Worm (Caenorhabditis elegans): Measurements from ENCODE around the gene ugt-24.
A peak's percentile ranks its signal among the peaks of the same experiment; 100 is the strongest.
"Not testable (repeated sequence)": the region's sequence is repeated elsewhere in the genome, so short reads cannot be mapped to it uniquely, and the experiment has no call there.

ugt-24 gene

ce11 chrIV:6210574-6210973, at the start of gene ugt-24, which contains the start of gene C49A9.6:
TSS of gene ugt-24 (minus strand) at chrIV:6210720.
TSS of gene C49A9.6 (plus strand) at chrIV:6210936.
- TF ChIP-seq nhr-28 (tag; optimal IDR thresholded peaks at IDR 0.05): no peak
- TF ChIP-seq lin-13 (tag; optimal IDR thresholded peaks at IDR 0.05): no peak

- no peak for TF ChIP-seq ces-1 (GFP tag; optimal IDR thresholded peaks at IDR 0.05)
- no peak for TF ChIP-seq elt-1 (tag; optimal IDR thresholded peaks at IDR 0.05; ENCODE audit: borderline replicate concordance, insufficient read depth)
- no peak for TF ChIP-seq nhr-2 (tag; optimal IDR thresholded peaks at IDR 0.05)
- TF ChIP-seq nhr-76 (tag; optimal IDR thresholded peaks at IDR 0.05): no peak
- TF ChIP-seq mab-5 (tag; optimal IDR thresholded peaks at IDR 0.05): no peak
- no peak for TF ChIP-seq tbx-8 (GFP tag; optimal IDR thresholded peaks at IDR 0.05)
- no peak for TF ChIP-seq hlh-1 (tag; optimal IDR thresholded peaks at IDR 0.05)
- no peak for TF ChIP-seq elt-3 (tag; optimal IDR thresholded peaks at IDR 0.05)
- TF ChIP-seq snpc-4 (tag; optimal IDR thresholded peaks at IDR 0.05): no peak
- no peak for TF ChIP-seq unc-62 (GFP tag; optimal IDR thresholded peaks at IDR 0.05)
- TF ChIP-seq flh-1 (GFP tag; optimal IDR thresholded peaks at IDR 0.05): no peak
- TF ChIP-seq ztf-11 (tag; optimal IDR thresholded peaks at IDR 0.05): no peak
- no peak for TF ChIP-seq nhr-237 (tag; optimal IDR thresholded peaks at IDR 0.05)
- no peak for TF ChIP-seq pha-4 (tag; optimal IDR thresholded peaks at IDR 0.05)
- no peak for TF ChIP-seq ceh-83 (GFP tag; optimal IDR thresholded peaks at IDR 0.05)
- TF ChIP-seq mls-2 (tag; optimal IDR thresholded peaks at IDR 0.05): no peak
Observed at ce11 chrIV:6259732-6260131, 49.2 kb upstream of the ugt-24 start, which contains the start of gene nlp-16. TSS of gene nlp-16 (minus strand) at chrIV:6259832.

ce11 chrIV:6258967-6259366, 48.4 kb upstream of the ugt-24 start:
- no peak for TF ChIP-seq mls-2 (tag; optimal IDR thresholded peaks at IDR 0.05)
- no peak for TF ChIP-seq M03D4.4 (tag; optimal IDR thresholded peaks at IDR 0.05)
- no peak for TF ChIP-seq ham-2 (GFP tag; optimal IDR thresholded peaks at IDR 0.05)
- TF ChIP-seq lsy-2 (tag; optimal IDR thresholded peaks at IDR 0.05): no peak
- TF ChIP-seq nhr-237 (tag; optimal IDR thresholded peaks at IDR 0.05): no peak
- TF ChIP-seq drap-1 (GFP tag; optimal IDR thresholded peaks at IDR 0.05): no peak
- no peak for TF ChIP-seq elt-1 (tag; optimal IDR thresholded peaks at IDR 0.05; ENCODE audit: borderline replicate concordance, insufficient read depth)
- TF ChIP-seq flh-1 (GFP tag; optimal IDR thresholded peaks at IDR 0.05): no peak
- no peak for TF ChIP-seq sptf-1 (tag; optimal IDR thresholded peaks at IDR 0.05)
- no peak for TF ChIP-seq lin-32 (GFP tag; optimal IDR thresholded peaks at IDR 0.05)
- no peak for TF ChIP-seq unc-120 (tag; optimal IDR thresholded peaks at IDR 0.05; ENCODE audit: poor library complexity, severe bottlenecking)
- TF ChIP-seq elt-3 (tag; optimal IDR thresholded peaks at IDR 0.05): no peak
- no peak for TF ChIP-seq unc-39 (tag; optimal IDR thresholded peaks at IDR 0.05)
- TF ChIP-seq mep-1 (tag; optimal IDR thresholded peaks at IDR 0.05): no peak
- TF ChIP-seq bed-3 (GFP tag; optimal IDR thresholded peaks at IDR 0.05): no peak
- no peak for TF ChIP-seq ceh-39 (tag; optimal IDR thresholded peaks at IDR 0.05)

- TF ChIP-seq cnd-1 (tag; optimal IDR thresholded peaks at IDR 0.05): no peak
Observed at ce11 chrIV:6254635-6255034, 44.1 kb upstream of the ugt-24 start, which contains the start of gene T13A10.64. TSS of gene T13A10.64 (plus strand) at chrIV:6254935.

- TF ChIP-seq unc-62 (GFP tag; optimal IDR thresholded peaks at IDR 0.05); mab-5 (tag; optimal IDR thresholded peaks at IDR 0.05); blmp-1 (tag; optimal IDR thresholded peaks at IDR 0.05): not testable (repeated sequence)
Observed at ce11 chrIV:6253000-6253399, 42.5 kb upstream of the ugt-24 start, which contains the start of gene T13A10.2. TSS of gene T13A10.2 (plus strand) at chrIV:6253300.

- TF ChIP-seq ham-2 (GFP tag; optimal IDR thresholded peaks at IDR 0.05): no peak
- peak; percentile 24 for TF ChIP-seq ces-1 (GFP tag; optimal IDR thresholded peaks at IDR 0.05)
Observed at ce11 chrIV:6249591-6249990, 39.1 kb upstream of the ugt-24 start, which contains the start of gene F58F9.1. TSS of gene F58F9.1 (plus strand) at chrIV:6249841.

All from whole organism, mixed stage, embryonic.